Worm (Caenorhabditis elegans) whole organism, dauer: ENCODE measurements around the gene F36D4.4.
"Not testable (repeated sequence)": the region's sequence is repeated elsewhere in the genome, so short reads cannot be mapped to it uniquely, and the experiment has no call there.

ENCODE experiments used
- unc-62 ChIP-seq: sonication (generic microtip); optimal IDR thresholded peaks from 2 replicates; lab custom pipeline; 2017; ENCODE audit warnings: missing biosample characterization, missing genetic modification reagents, missing genetic modification characterization

F36D4.4 gene

ce11 chrV:9414516-9414915 lies at the start of gene F36D4.4:
Gene F36D4.4 (minus strand): TSS chrV:9414616.
- TF ChIP-seq unc-62: no peak

- no peak for TF ChIP-seq unc-62
Observed at ce11 chrV:9462605-9463004, 48.2 kb upstream of the F36D4.4 start, which contains the start of gene F07D3.3. Gene F07D3.3 (minus strand): TSS chrV:9462705.

- no peak for TF ChIP-seq unc-62
Observed at ce11 chrV:9457535-9457934, 43.1 kb upstream of the F36D4.4 start.

ce11 chrV:9453933-9454332 lies 39.5 kb upstream of the F36D4.4 start:
- TF ChIP-seq unc-62: no peak

- no peak for TF ChIP-seq unc-62
Observed at ce11 chrV:9453333-9453732, 38.9 kb upstream of the F36D4.4 start.

- TF ChIP-seq unc-62: no peak
Observed at ce11 chrV:9451485-9451884, 37.1 kb upstream of the F36D4.4 start.

ce11 chrV:9444618-9445017 lies 30.2 kb upstream of the F36D4.4 start:
- TF ChIP-seq unc-62: no peak

ce11 chrV:9443748-9444147 lies 29.3 kb upstream of the F36D4.4 start, which contains the start of gene wdr-62:
Gene wdr-62 (plus strand): TSS chrV:9444048.
- no peak for TF ChIP-seq unc-62

- TF ChIP-seq unc-62: no peak
Observed at ce11 chrV:9443109-9443508, 28.7 kb upstream of the F36D4.4 start.

- no peak for TF ChIP-seq unc-62
Observed at ce11 chrV:9442471-9442870, 28.1 kb upstream of the F36D4.4 start.

ce11 chrV:9441046-9441445 lies 26.6 kb upstream of the F36D4.4 start:
- TF ChIP-seq unc-62: no peak

ce11 chrV:9440003-9440319 lies 25.5 kb upstream of the F36D4.4 start:
- no peak for TF ChIP-seq unc-62

ce11 chrV:9439315-9440002 lies 25.0 kb upstream of the F36D4.4 start, which contains the start of gene Y54B9A.1:
Gene Y54B9A.1 (minus strand): TSS chrV:9439549.
- TF ChIP-seq unc-62: not testable (repeated sequence)

ce11 chrV:9427075-9427474 lies 12.7 kb upstream of the F36D4.4 start, which contains the start of gene F36D4.6:
Gene F36D4.6 (minus strand): TSS chrV:9427175.
- no peak for TF ChIP-seq unc-62

ce11 chrV:9425593-9425992 lies 11.2 kb upstream of the F36D4.4 start, which contains the start of gene F36D4.5:
Gene F36D4.5 (minus strand): TSS chrV:9425817.
- no peak for TF ChIP-seq unc-62

- no peak for TF ChIP-seq unc-62
Observed at ce11 chrV:9424514-9424913, 10.1 kb upstream of the F36D4.4 start.

ce11 chrV:9423539-9423938 lies 9.1 kb upstream of the F36D4.4 start:
- no peak for TF ChIP-seq unc-62

ce11 chrV:9422745-9423144 lies 8.3 kb upstream of the F36D4.4 start:
- TF ChIP-seq unc-62: no peak

- TF ChIP-seq unc-62: no peak
Observed at ce11 chrV:9416624-9417023, 2.2 kb upstream of the F36D4.4 start, which contains the start of gene F36D4.1. Gene F36D4.1 (plus strand): TSS chrV:9416924.
